Worm (Caenorhabditis elegans) whole organism, L2 larva: ENCODE data around the gene uncp-18.

ENCODE experiments used
- C34F6.9 ChIP-seq: fragments of 150-350 bp; optimal IDR thresholded peaks from 2 replicates; lab custom pipeline; 2014; ENCODE audit warnings: missing biosample characterization, missing genetic modification characterization
- F13H6.1 ChIP-seq: sonication (generic microtip); optimal IDR thresholded peaks from 2 replicates; lab custom pipeline; 2016; ENCODE audit warnings: missing genetic modification characterization, missing compliant biosample characterization
- Y55F3AM.14 ChIP-seq: fragments of 200-800 bp; sonication (Bioruptor generic); optimal IDR thresholded peaks from 2 replicates; lab custom pipeline; 2018; ENCODE audit warnings: mild to moderate bottlenecking, missing genetic modification characterization, missing compliant biosample characterization
- ZK546.5 ChIP-seq: sonication (generic microtip); optimal IDR thresholded peaks from 2 replicates; lab custom pipeline; 2017; ENCODE audit warnings: missing biosample characterization, missing genetic modification characterization
- alr-1 ChIP-seq: fragments of 150-350 bp; optimal IDR thresholded peaks from 2 replicates; lab custom pipeline; 2014; ENCODE audit warnings: missing biosample characterization, missing genetic modification characterization
- ama-1 ChIP-seq: fragments of 150-350 bp; optimal IDR thresholded peaks from 2 replicates; lab custom pipeline; 2018; ENCODE audit warnings: inconsistent platforms
- ceh-16 ChIP-seq: fragments of 150-350 bp; optimal IDR thresholded peaks from 2 replicates; lab custom pipeline; 2014; ENCODE audit warnings: missing biosample characterization, missing genetic modification characterization
- crh-2 ChIP-seq: sonication (generic microtip); optimal IDR thresholded peaks from 2 replicates; lab custom pipeline; 2017; ENCODE audit warnings: missing biosample characterization, missing genetic modification characterization
- dmd-4 ChIP-seq: sonication (generic microtip); optimal IDR thresholded peaks from 2 replicates; lab custom pipeline; 2017; ENCODE audit warnings: missing biosample characterization, missing genetic modification characterization
- egl-27 ChIP-seq: sonication (generic microtip); optimal IDR thresholded peaks from 3 replicates; lab custom pipeline; 2017; ENCODE audit warnings: missing biosample characterization, missing genetic modification reagents, missing genetic modification characterization
- elt-1 ChIP-seq: fragments of 150-350 bp; optimal IDR thresholded peaks from 2 replicates; lab custom pipeline; 2014; ENCODE audit warnings: missing biosample characterization, missing genetic modification characterization
- elt-3 ChIP-seq: sonication (generic microtip); optimal IDR thresholded peaks from 2 replicates; lab custom pipeline; 2017; ENCODE audit warnings: missing biosample characterization, missing genetic modification characterization
- gmeb-1 ChIP-seq: fragments of 150-350 bp; optimal IDR thresholded peaks from 2 replicates; lab custom pipeline; 2014; ENCODE audit warnings: missing biosample characterization, missing genetic modification characterization
- lin-11 ChIP-seq: fragments of 150-350 bp; sonication (generic microtip); optimal IDR thresholded peaks from 2 replicates; lab custom pipeline; 2014; ENCODE audit warnings: missing biosample characterization, missing genetic modification characterization, inconsistent platforms, mixed read lengths
- lin-39 ChIP-seq: fragments of 150-350 bp; optimal IDR thresholded peaks from 2 replicates; lab custom pipeline; 2014; ENCODE audit warnings: missing biosample characterization, missing genetic modification reagents, missing genetic modification characterization
- lsy-2 ChIP-seq, 2 experiments: fragments of 150-350 bp in 1 of 2; sonication (generic microtip) in 1 of 2; optimal IDR thresholded peaks; 2 replicates each; lab custom pipeline; 2014 to 2017; ENCODE audit warnings: missing biosample characterization in 2 of 2, missing genetic modification characterization in 2 of 2
- mab-5 ChIP-seq: fragments of 150-350 bp; optimal IDR thresholded peaks from 2 replicates; lab custom pipeline; 2014; ENCODE audit warnings: missing biosample characterization, missing genetic modification characterization
- mbf-1 ChIP-seq: sonication (generic microtip); optimal IDR thresholded peaks from 2 replicates; lab custom pipeline; 2017; ENCODE audit warnings: missing biosample characterization, missing genetic modification characterization
- mdl-1 ChIP-seq, 2 experiments: fragments of 150-350 bp in 1 of 2; sonication (generic microtip) in 1 of 2; optimal IDR thresholded peaks; 2 replicates each; lab custom pipeline; 2017; ENCODE audit warnings: missing biosample characterization in 2 of 2, missing genetic modification characterization in 2 of 2
- nhr-10 ChIP-seq: sonication (generic microtip); optimal IDR thresholded peaks from 2 replicates; lab custom pipeline; 2017; ENCODE audit warnings: missing biosample characterization, missing genetic modification characterization
- nhr-11 ChIP-seq: fragments of 150-350 bp; optimal IDR thresholded peaks from 2 replicates; lab custom pipeline; 2014; ENCODE audit warnings: missing biosample characterization, missing genetic modification characterization
- nhr-23 ChIP-seq: fragments of 150-350 bp; optimal IDR thresholded peaks from 2 replicates; lab custom pipeline; 2014; ENCODE audit warnings: missing biosample characterization, missing genetic modification reagents, missing genetic modification characterization
- nhr-237 ChIP-seq: fragments of 150-350 bp; optimal IDR thresholded peaks from 2 replicates; lab custom pipeline; 2014; ENCODE audit warnings: missing biosample characterization, missing genetic modification characterization
- nhr-25 ChIP-seq: fragments of 150-350 bp; sonication (generic microtip); optimal IDR thresholded peaks from 3 replicates; lab custom pipeline; 2014; ENCODE audit warnings: missing biosample characterization, missing genetic modification characterization
- peb-1 ChIP-seq: fragments of 150-350 bp; optimal IDR thresholded peaks from 2 replicates; lab custom pipeline; 2014; ENCODE audit warnings: missing biosample characterization, missing genetic modification characterization
- sem-4 ChIP-seq: fragments of 150-350 bp; optimal IDR thresholded peaks from 2 replicates; lab custom pipeline; 2014; ENCODE audit warnings: missing biosample characterization, missing genetic modification reagents, missing genetic modification characterization
- skn-1 ChIP-seq: sonication (generic microtip); optimal IDR thresholded peaks from 2 replicates; lab custom pipeline; 2017; ENCODE audit warnings: missing biosample characterization, missing genetic modification characterization
- sma-3 ChIP-seq: sonication (generic microtip); optimal IDR thresholded peaks from 2 replicates; lab custom pipeline; 2016; ENCODE audit warnings: missing genetic modification reagents, missing genetic modification characterization, missing compliant biosample characterization
- sma-9 ChIP-seq, 2 experiments: fragments of 150-350 bp in 1 of 2; sonication (generic microtip) in 1 of 2; optimal IDR thresholded peaks; 2 replicates each; lab custom pipeline; 2014 to 2016; ENCODE audit warnings: missing genetic modification characterization in 2 of 2, mild to moderate bottlenecking in 1 of 2, missing biosample characterization in 1 of 2, missing compliant biosample characterization in 1 of 2, missing genetic modification reagents in 1 of 2, moderate library complexity in 1 of 2
- snpc-4 ChIP-seq: fragments of 150-350 bp; optimal IDR thresholded peaks from 2 replicates; lab custom pipeline; 2014; ENCODE audit warnings: missing biosample characterization, missing genetic modification characterization
- unc-39 ChIP-seq: fragments of 150-350 bp; optimal IDR thresholded peaks from 2 replicates; lab custom pipeline; 2014; ENCODE audit warnings: missing biosample characterization, missing genetic modification characterization
- unc-55 ChIP-seq: fragments of 150-350 bp; sonication (generic microtip); optimal IDR thresholded peaks from 3 replicates; lab custom pipeline; 2014; ENCODE audit warnings: missing biosample characterization, missing genetic modification reagents, missing genetic modification characterization
- unc-62 ChIP-seq: fragments of 150-350 bp; optimal IDR thresholded peaks from 2 replicates; lab custom pipeline; 2014; ENCODE audit warnings: missing biosample characterization, missing genetic modification reagents, missing genetic modification characterization
- zag-1 ChIP-seq: fragments of 150-350 bp; optimal IDR thresholded peaks from 2 replicates; lab custom pipeline; 2014; ENCODE audit warnings: missing biosample characterization, missing genetic modification characterization
- ztf-1 ChIP-seq: fragments of 200-800 bp; sonication (Bioruptor generic); conservative IDR thresholded peaks from 2 replicates; pipeline ENCODE4 v1.3.6; 2022; ENCODE audit warnings: missing genetic modification characterization, missing compliant biosample characterization
- ztf-11 ChIP-seq: sonication (generic microtip); optimal IDR thresholded peaks from 2 replicates; lab custom pipeline; 2017; ENCODE audit warnings: missing biosample characterization, missing genetic modification characterization
- ztf-4 ChIP-seq: fragments of 150-350 bp; optimal IDR thresholded peaks from 2 replicates; lab custom pipeline; 2014; ENCODE audit warnings: missing biosample characterization, missing genetic modification characterization

The uncp-18 gene

DNA sequence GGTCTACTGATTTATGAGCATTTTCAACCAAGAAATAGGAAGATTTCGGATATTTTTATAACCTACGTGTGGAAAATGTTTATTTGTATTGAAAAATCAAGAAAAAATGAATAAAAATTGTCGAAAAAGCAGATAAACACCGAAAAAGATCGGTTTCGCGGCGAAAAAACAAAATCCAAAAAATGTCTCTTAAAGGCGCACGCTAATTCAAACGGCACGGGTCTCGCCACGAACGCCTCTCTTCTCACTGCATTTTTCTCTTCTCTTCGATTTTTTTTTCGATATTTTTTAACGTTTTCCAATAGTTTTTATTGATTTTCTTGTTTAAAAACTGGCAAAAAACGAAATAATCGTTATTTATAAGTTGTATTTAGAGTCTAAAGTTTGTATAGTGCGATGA lies 35.2 kb downstream of the uncp-18 start (continued):
- TF ChIP-seq unc-62 (GFP tag; lab: Kevin White, UChicago) (no peak), peb-1 (tag; lab: Kevin White, UChicago) (no peak), snpc-4 (tag; lab: Kevin White, UChicago) (peak; percentile 5), mab-5 (tag; lab: Kevin White, UChicago) (no peak), ceh-16 (tag; lab: Kevin White, UChicago) (no peak), gmeb-1 (tag; lab: Kevin White, UChicago) (peak; percentile 52), nhr-25 (no peak), ZK546.5 (tag; lab: Kevin White, UChicago) (no peak), skn-1 (no peak), sem-4 (tag; lab: Kevin White, UChicago) (no peak), alr-1 (tag; lab: Kevin White, UChicago) (no peak), mbf-1 (no peak), C34F6.9 (tag; lab: Kevin White, UChicago) (peak; percentile 59), unc-39 (tag; lab: Kevin White, UChicago) (no peak), lin-11 (no peak), nhr-23 (tag; lab: Kevin White, UChicago) (no peak), ztf-11 (tag; lab: Kevin White, UChicago) (no peak), F13H6.1 (tag; lab: Kevin White, UChicago) (no peak), egl-27 (no peak), Y55F3AM.14 (GFP tag; lab: Kevin White, UChicago) (no peak)

DNA sequence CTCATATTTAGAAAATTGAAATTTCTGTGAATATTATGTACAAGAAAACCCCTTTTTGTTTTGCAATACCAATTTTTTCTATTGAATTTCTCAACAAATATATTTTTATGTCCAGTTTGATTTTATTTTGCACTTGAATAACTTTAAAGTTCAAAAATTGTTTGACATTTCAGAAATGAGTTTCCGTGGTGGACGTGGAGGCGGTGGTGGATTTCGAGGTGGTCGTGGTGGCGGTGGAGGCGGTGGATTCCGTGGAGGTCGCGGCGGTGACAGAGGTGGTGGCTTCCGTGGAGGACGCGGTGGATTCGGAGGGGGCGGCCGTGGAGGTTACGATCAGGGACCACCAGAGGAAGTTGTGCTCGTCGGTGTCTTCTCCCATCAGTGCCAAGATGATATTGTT lies 35.6 kb downstream of the uncp-18 start, which contains the start of gene garr-1:
garr-1 (plus strand) TSS at position 174 of the 400 bp plus-strand sequence.
- no peak for TF ChIP-seq ztf-4 (tag; lab: Kevin White, UChicago)
- TF ChIP-seq mdl-1 (tag; optimal IDR thresholded peaks at IDR 0.05; lab: Kevin White, UChicago) = no peak
- TF ChIP-seq nhr-10 (tag; lab: Kevin White, UChicago) = no peak
- no peak for TF ChIP-seq unc-55 (GFP tag; lab: Kevin White, UChicago)
- no peak for TF ChIP-seq Y55F3AM.14 (GFP tag; lab: Kevin White, UChicago)
- TF ChIP-seq F13H6.1 (tag; lab: Kevin White, UChicago) = no peak
- no peak for TF ChIP-seq elt-3 (tag; lab: Kevin White, UChicago)
- TF ChIP-seq unc-62 (GFP tag; lab: Kevin White, UChicago) = no peak
- TF ChIP-seq skn-1 = no peak
- TF ChIP-seq nhr-11 (tag; lab: Kevin White, UChicago) = no peak
- no peak for TF ChIP-seq C34F6.9 (tag; lab: Kevin White, UChicago)
- TF ChIP-seq ztf-1 = no peak
- TF ChIP-seq ztf-11 (tag; lab: Kevin White, UChicago) = no peak
- no peak for TF ChIP-seq sma-9 (GFP tag; optimal IDR thresholded peaks at IDR 0.05; lab: Kevin White, UChicago)
- no peak for TF ChIP-seq sma-9 (tag; optimal IDR thresholded peaks at IDR 0.05; lab: Kevin White, UChicago)

DNA sequence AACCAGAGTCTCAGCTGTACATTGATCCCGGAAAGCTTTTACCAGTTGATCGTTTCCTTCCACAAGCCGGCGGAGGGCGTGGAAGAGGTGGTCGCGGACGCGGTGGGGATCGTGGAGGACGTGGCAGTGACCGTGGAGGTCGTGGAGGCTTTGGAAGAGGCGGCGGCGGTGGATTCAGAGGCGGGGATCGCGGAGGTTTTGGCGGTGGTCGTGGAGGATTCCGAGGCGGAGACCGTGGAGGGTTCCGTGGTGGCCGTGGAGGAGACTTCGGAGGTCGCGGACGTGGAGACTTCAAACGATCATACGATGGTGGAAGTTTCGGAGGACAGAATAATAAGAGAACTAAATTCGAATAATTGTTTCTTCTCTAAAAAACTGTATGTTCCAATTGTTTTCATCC lies 36.2 kb downstream of the uncp-18 start:
- TF ChIP-seq nhr-11 (tag; lab: Kevin White, UChicago) (no peak), nhr-237 (no peak), F13H6.1 (tag; lab: Kevin White, UChicago) (no peak), sma-3 (no peak), peb-1 (tag; lab: Kevin White, UChicago) (no peak), zag-1 (tag; lab: Kevin White, UChicago) (no peak), unc-62 (GFP tag; lab: Kevin White, UChicago) (no peak), gmeb-1 (tag; lab: Kevin White, UChicago) (no peak), lin-39 (tag; lab: Kevin White, UChicago) (no peak), crh-2 (tag; lab: Kevin White, UChicago) (no peak), alr-1 (tag; lab: Kevin White, UChicago) (no peak), mbf-1 (no peak), elt-1 (tag; lab: Kevin White, UChicago) (no peak), unc-39 (tag; lab: Kevin White, UChicago) (no peak), C34F6.9 (tag; lab: Kevin White, UChicago) (no peak)

DNA sequence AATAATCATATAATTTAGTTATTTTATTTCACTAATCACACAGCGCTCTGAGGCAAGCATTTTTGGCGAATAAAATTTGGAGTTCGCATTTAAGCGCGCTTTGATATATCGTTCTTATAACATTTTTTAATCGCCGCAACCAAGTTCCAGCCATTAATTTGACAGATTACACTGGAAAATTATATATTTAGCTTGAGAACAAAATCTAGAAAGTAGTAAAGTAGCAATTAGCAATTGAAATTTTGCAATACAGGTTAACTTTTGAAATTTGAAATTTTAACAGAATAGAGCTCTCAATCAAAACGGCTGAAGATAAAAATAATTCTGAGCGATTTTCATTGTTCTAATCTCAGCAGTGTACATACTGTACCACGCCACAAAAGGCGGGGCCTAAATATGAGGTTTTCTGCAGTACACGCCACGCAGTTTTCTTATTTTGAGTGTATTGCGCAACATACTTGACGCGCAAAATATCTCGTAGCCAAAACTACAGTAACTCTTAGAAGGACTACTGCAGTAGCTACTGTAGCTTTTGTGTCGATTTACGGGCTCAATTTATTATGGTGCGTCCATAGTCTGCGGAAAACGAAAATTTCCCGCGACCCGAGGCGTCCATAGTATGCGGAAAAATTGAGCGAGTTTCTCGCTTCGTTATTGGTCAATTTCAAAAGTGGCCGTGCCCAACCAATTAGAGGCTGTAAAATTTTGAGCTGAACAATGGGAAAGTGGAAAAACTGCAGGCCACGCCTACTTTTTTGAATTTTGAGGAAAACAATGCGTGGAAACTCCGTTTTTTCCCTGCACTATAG lies 36.9 kb downstream of the uncp-18 start:
- no peak for TF ChIP-seq mbf-1
- TF ChIP-seq mab-5 (tag; lab: Kevin White, UChicago) = no peak
- TF ChIP-seq lin-11 = no peak
- no peak for TF ChIP-seq ama-1 (lab: Kevin White, UChicago)
- TF ChIP-seq unc-39 (tag; lab: Kevin White, UChicago) = no peak
- TF ChIP-seq lsy-2 (tag; optimal IDR thresholded peaks at IDR 0.05; lab: Kevin White, UChicago) = no peak
- no peak for TF ChIP-seq nhr-25
- TF ChIP-seq dmd-4 (tag; lab: Kevin White, UChicago) = no peak
